Worm (Caenorhabditis elegans) whole organism, midembryonic: ENCODE measurements around the gene fbxa-72.

ENCODE experiments used
- T22C8.4 ChIP-seq: fragments of 200-800 bp; sonication (Bioruptor generic); IDR thresholded peaks from 2 replicates; pipeline ENCODE4 v1.3.6; 2022; ENCODE audit warnings: missing genetic modification characterization, missing compliant biosample characterization
- cog-1 ChIP-seq: sonication (generic microtip); optimal IDR thresholded peaks from 2 replicates; lab custom pipeline; 2016; ENCODE audit warnings: missing genetic modification characterization, missing compliant biosample characterization
- flt-1 ChIP-seq: fragments of 200-800 bp; sonication (Bioruptor generic); IDR thresholded peaks from 2 replicates; pipeline ENCODE4 v1.3.6; 2022; ENCODE audit warnings: missing genetic modification characterization, missing compliant biosample characterization
- klf-2 ChIP-seq: fragments of 200-800 bp; sonication (Bioruptor generic); conservative IDR thresholded peaks from 2 replicates; pipeline ENCODE4 v1.3.6; 2022; ENCODE audit warnings: missing genetic modification reagents, missing genetic modification characterization, missing compliant biosample characterization
- med-1 ChIP-seq: sonication (generic microtip); optimal IDR thresholded peaks from 2 replicates; lab custom pipeline; 2017; ENCODE audit warnings: missing genetic modification characterization, mild to moderate bottlenecking, missing compliant biosample characterization, antibody characterized with exemption, missing genetic modification reagents; ENCODE audit not compliant: insufficient read depth
- ref-1 ChIP-seq: fragments of 200-800 bp; sonication (Bioruptor generic); conservative IDR thresholded peaks from 2 replicates; pipeline ENCODE4 v1.3.6; 2022; ENCODE audit warnings: missing genetic modification reagents, missing genetic modification characterization, missing compliant biosample characterization
- ztf-23 ChIP-seq: fragments of 200-800 bp; sonication (Bioruptor generic); IDR thresholded peaks from 2 replicates; pipeline ENCODE4 v1.3.6; 2022; ENCODE audit warnings: missing genetic modification reagents, missing genetic modification characterization, missing compliant biosample characterization
- ztf-29 ChIP-seq: fragments of 200-800 bp; sonication (Bioruptor generic); IDR thresholded peaks from 2 replicates; pipeline ENCODE4 v1.3.6; 2022; ENCODE audit warnings: missing genetic modification reagents, missing genetic modification characterization, missing compliant biosample characterization

ce11 chrV:699489-700129 is 23.1 kb upstream of the fbxa-72 start, which contains the start of the genes ugt-29 and srx-5:
- no peak for TF ChIP-seq med-1 (GFP tag; lab: Kevin White, UChicago)
- no peak for TF ChIP-seq T22C8.4 (GFP tag; lab: Robert Waterston, UW)
- no peak for TF ChIP-seq ref-1 (GFP tag; lab: Robert Waterston, UW)
- no peak for TF ChIP-seq ztf-29 (GFP tag; lab: Robert Waterston, UW)
- no peak for TF ChIP-seq ztf-23
- no peak for TF ChIP-seq cog-1
- TF ChIP-seq flt-1 (GFP tag; lab: Robert Waterston, UW) = no peak
- no peak for TF ChIP-seq klf-2 (GFP tag; lab: Robert Waterston, UW)
